Fruit fly (Drosophila melanogaster): ENCODE data around the gene Spag1.

Spag1 gene

dm6 chr3R:26928424-26928823 is 19.2 kb upstream of the Spag1 start (continued):
- peak; percentile 62 for TF ChIP-seq CG17359 (tag; optimal IDR thresholded peaks at IDR 0.05)
- TF ChIP-seq CG18011 (GFP tag; optimal IDR thresholded peaks at IDR 0.05): peak; percentile 5
- peak; percentile 37 for TF ChIP-seq CG17568 (GFP tag; optimal IDR thresholded peaks at IDR 0.05)
- TF ChIP-seq p53 (GFP tag; optimal IDR thresholded peaks at IDR 0.05): no peak
- TF ChIP-seq oc (tag; optimal IDR thresholded peaks at IDR 0.05): peak; percentile 68
- TF ChIP-seq CG12659 (GFP tag; optimal IDR thresholded peaks at IDR 0.05): peak; percentile 48
- TF ChIP-seq CG14860 (GFP tag; IDR thresholded peaks at IDR 0.05; ENCODE audit: partially characterized antibody): no peak
- peak; percentile 49 for TF ChIP-seq Blimp-1 (GFP tag; optimal IDR thresholded peaks at IDR 0.05)
- no peak for TF ChIP-seq h (optimal IDR thresholded peaks at IDR 0.05)
- TF ChIP-seq wdn (GFP tag; IDR thresholded peaks at IDR 0.05): no peak
- TF ChIP-seq CG17829 (tag; optimal IDR thresholded peaks at IDR 0.05): no peak
- TF ChIP-seq pho (GFP tag; optimal IDR thresholded peaks at IDR 0.05): no peak
- peak; percentile 55; the same call in 1 of the 2 replicates for TF ChIP-seq CG32767 (GFP tag; IDR thresholded peaks at IDR 0.05)
- no peak for TF ChIP-seq Deaf1 (tag; optimal IDR thresholded peaks at IDR 0.05)
- TF ChIP-seq Rx (GFP tag; IDR thresholded peaks at IDR 0.05): 0 out of 2 replicates have a peak, but pooled peaks have one; percentile 20
- TF ChIP-seq slbo (GFP tag; IDR thresholded peaks at IDR 0.05): peak; percentile 58
- peak; percentile 59 for TF ChIP-seq az2 (GFP tag; optimal IDR thresholded peaks at IDR 0.05)
- TF ChIP-seq CG7271 (tag; optimal IDR thresholded peaks at IDR 0.05): no peak
- TF ChIP-seq Eip74EF (GFP tag; optimal IDR thresholded peaks at IDR 0.05): peak in 1 of 2 experiments; percentile 59
- TF ChIP-seq gcm (GFP tag; optimal IDR thresholded peaks at IDR 0.05): peak; percentile 54
- TF ChIP-seq fd3F (GFP tag; optimal IDR thresholded peaks at IDR 0.05): peak; percentile 61
- no peak for TF ChIP-seq unc-4 (GFP tag; IDR thresholded peaks at IDR 0.05; ENCODE audit: partially characterized antibody)
- peak in 1 of 3 experiments; percentile 18 for TF ChIP-seq lola (GFP tag; optimal IDR thresholded peaks at IDR 0.05)
- 0 out of 2 replicates have a peak, but pooled peaks have one; percentile 23 for TF ChIP-seq esg (GFP tag; conservative IDR thresholded peaks at IDR 0.05)
- peak; percentile 49 for TF ChIP-seq CG10147 (GFP tag; optimal IDR thresholded peaks at IDR 0.05)
- peak; percentile 15 for TF ChIP-seq CG12299 (tag; optimal IDR thresholded peaks at IDR 0.05)
- peak; percentile 66 for TF ChIP-seq HLH3B (GFP tag; IDR thresholded peaks at IDR 0.05)
- peak; percentile 64 for TF ChIP-seq CG12219 (GFP tag; optimal IDR thresholded peaks at IDR 0.05)
- TF ChIP-seq CG12769 (tag; optimal IDR thresholded peaks at IDR 0.05): peak; percentile 74
- TF ChIP-seq Mrtf (GFP tag; IDR thresholded peaks at IDR 0.05): 0 out of 3 replicates have a peak, but pooled peaks have one; percentile 51
- TF ChIP-seq tap (tag; optimal IDR thresholded peaks at IDR 0.05): peak; percentile 73
- TF ChIP-seq bsh (GFP tag; optimal IDR thresholded peaks at IDR 0.05): peak; percentile 77 to 79
- peak; percentile 53 for TF ChIP-seq nmo (GFP tag; optimal IDR thresholded peaks at IDR 0.05)
- TF ChIP-seq Hmx (GFP tag; optimal IDR thresholded peaks at IDR 0.05): no peak
- TF ChIP-seq Tbp (GFP tag; optimal IDR thresholded peaks at IDR 0.05): no peak
- peak; percentile 72 for TF ChIP-seq fd96Cb (tag; optimal IDR thresholded peaks at IDR 0.05)
- TF ChIP-seq CG3838 (GFP tag; optimal IDR thresholded peaks at IDR 0.05): no peak
- no peak for TF ChIP-seq pum (GFP tag; optimal IDR thresholded peaks at IDR 0.05)
- TF ChIP-seq da (GFP tag; optimal IDR thresholded peaks at IDR 0.05): no peak
- no peak for TF ChIP-seq CG30431 (GFP tag; optimal IDR thresholded peaks at IDR 0.05)
- TF ChIP-seq Dip3 (GFP tag; optimal IDR thresholded peaks at IDR 0.05): no peak
- peak; percentile 60 for TF ChIP-seq CG10979 (tag; optimal IDR thresholded peaks at IDR 0.05)
- no peak for TF ChIP-seq inv (GFP tag; IDR thresholded peaks at IDR 0.05; ENCODE audit: partially characterized antibody)
- TF ChIP-seq Jarid2 (GFP tag; optimal IDR thresholded peaks at IDR 0.05): no peak
- TF ChIP-seq Doc3 (GFP tag; IDR thresholded peaks at IDR 0.05; ENCODE audit: partially characterized antibody): no peak
- TF ChIP-seq CG33213 (GFP tag; optimal IDR thresholded peaks at IDR 0.05): no peak
- TF ChIP-seq Asciz (GFP tag; optimal IDR thresholded peaks at IDR 0.05): peak; percentile 55
- no peak for TF ChIP-seq vnd (GFP tag; IDR thresholded peaks at IDR 0.05; ENCODE audit: partially characterized antibody)
- TF ChIP-seq Atf6 (GFP tag; IDR thresholded peaks at IDR 0.05): peak; percentile 43; the same call in 1 of the 2 replicates
